Worm (Caenorhabditis elegans) whole organism, L4 larva: ENCODE data around the gene F14H12.2.

Source experiments
- F10B5.3 ChIP-seq: sonication (generic microtip); optimal IDR thresholded peaks from 2 replicates; lab custom pipeline; 2016; ENCODE audit warnings: mild to moderate bottlenecking, missing genetic modification characterization, missing compliant biosample characterization
- F44E2.7 ChIP-seq: fragments of 200-800 bp; sonication (Bioruptor generic); IDR thresholded peaks from 2 replicates; pipeline ENCODE4 v2.1.2; 2022; ENCODE audit warnings: missing genetic modification characterization, missing compliant biosample characterization
- T20F7.1 ChIP-seq: fragments of 200-800 bp; sonication (Bioruptor generic); optimal IDR thresholded peaks from 2 replicates; lab custom pipeline; 2018; ENCODE audit warnings: mild to moderate bottlenecking, missing genetic modification characterization, missing compliant biosample characterization
- Y48G9A.11 ChIP-seq: fragments of 200-800 bp; sonication (Bioruptor generic); IDR thresholded peaks from 2 replicates; pipeline ENCODE4 v1.3.6; 2022; ENCODE audit warnings: missing genetic modification reagents, missing genetic modification characterization, missing compliant biosample characterization
- Y5F2A.4 ChIP-seq: fragments of 200-800 bp; sonication (Bioruptor generic); optimal IDR thresholded peaks from 2 replicates; lab custom pipeline; 2018; ENCODE audit warnings: mild to moderate bottlenecking, missing genetic modification characterization, missing compliant biosample characterization
- aly-2 ChIP-seq: sonication (generic microtip); optimal IDR thresholded peaks from 2 replicates; lab custom pipeline; 2018; ENCODE audit warnings: missing biosample characterization, missing genetic modification characterization
- ceh-32 ChIP-seq: sonication (generic microtip); optimal IDR thresholded peaks from 2 replicates; lab custom pipeline; 2016; ENCODE audit warnings: mild to moderate bottlenecking, missing genetic modification characterization, missing compliant biosample characterization; ENCODE audit not compliant: poor library complexity
- ceh-44 ChIP-seq: fragments of 200-800 bp; sonication (Bioruptor generic); IDR thresholded peaks from 2 replicates; pipeline ENCODE4 v1.3.6; 2022; ENCODE audit warnings: missing genetic modification reagents, missing genetic modification characterization, missing compliant biosample characterization
- ceh-62 ChIP-seq: sonication (generic microtip); optimal IDR thresholded peaks from 2 replicates; lab custom pipeline; 2017; ENCODE audit warnings: missing biosample characterization, missing genetic modification characterization
- daf-12 ChIP-seq: fragments of 150-350 bp; optimal IDR thresholded peaks from 2 replicates; lab custom pipeline; 2014; ENCODE audit warnings: missing biosample characterization, missing genetic modification reagents, missing genetic modification characterization
- daf-8 ChIP-seq: fragments of 200-800 bp; sonication (Bioruptor generic); IDR thresholded peaks from 2 replicates; pipeline ENCODE4 v1.3.6; 2022; ENCODE audit warnings: missing genetic modification characterization, missing compliant biosample characterization
- egl-27 ChIP-seq: sonication (generic microtip); optimal IDR thresholded peaks from 3 replicates; lab custom pipeline; 2017; ENCODE audit warnings: missing biosample characterization, missing genetic modification reagents, missing genetic modification characterization
- lin-1 ChIP-seq: fragments of 200-800 bp; sonication (Bioruptor generic); IDR thresholded peaks from 2 replicates; pipeline ENCODE4 v1.3.6; 2022; ENCODE audit warnings: missing genetic modification reagents, missing genetic modification characterization, missing compliant biosample characterization
- lin-13 ChIP-seq: fragments of 150-350 bp; optimal IDR thresholded peaks from 2 replicates; lab custom pipeline; 2014; ENCODE audit warnings: missing biosample characterization, missing genetic modification reagents, missing genetic modification characterization
- lin-29 ChIP-seq: fragments of 200-800 bp; sonication (Bioruptor generic); IDR thresholded peaks from 2 replicates; pipeline ENCODE4 v1.3.6; 2022; ENCODE audit warnings: missing genetic modification reagents, missing genetic modification characterization, missing compliant biosample characterization
- lin-38 ChIP-seq: fragments of 200-800 bp; sonication (Bioruptor generic); IDR thresholded peaks from 2 replicates; pipeline ENCODE4 v1.3.6; 2022; ENCODE audit warnings: missing genetic modification reagents, missing genetic modification characterization, missing compliant biosample characterization
- lin-39 ChIP-seq: fragments of 150-350 bp; optimal IDR thresholded peaks from 2 replicates; lab custom pipeline; 2014; ENCODE audit warnings: missing biosample characterization, missing genetic modification reagents, missing genetic modification characterization
- lir-3 ChIP-seq: sonication (generic microtip); optimal IDR thresholded peaks from 2 replicates; lab custom pipeline; 2016; ENCODE audit warnings: mild to moderate bottlenecking, missing genetic modification characterization, missing compliant biosample characterization
- lsy-2 ChIP-seq, 2 experiments: fragments of 150-350 bp in 1 of 2; sonication (generic microtip) in 1 of 2; optimal IDR thresholded peaks; 2 replicates each; lab custom pipeline; 2014 to 2017; ENCODE audit warnings: missing biosample characterization in 2 of 2, missing genetic modification characterization in 2 of 2
- madf-9 ChIP-seq: fragments of 200-800 bp; sonication (Bioruptor generic); conservative IDR thresholded peaks from 2 replicates; pipeline ENCODE4 v1.3.6; 2022; ENCODE audit warnings: missing genetic modification reagents, missing genetic modification characterization, missing compliant biosample characterization
- mep-1 ChIP-seq: fragments of 150-350 bp; sonication (generic microtip); optimal IDR thresholded peaks from 3 replicates; lab custom pipeline; 2014; ENCODE audit warnings: missing biosample characterization, missing genetic modification characterization
- mes-2 ChIP-seq: sonication (generic microtip); optimal IDR thresholded peaks from 2 replicates; lab custom pipeline; 2016; ENCODE audit warnings: missing genotype, mild to moderate bottlenecking, missing genetic modification characterization, missing compliant biosample characterization; ENCODE audit not compliant: poor library complexity, severe bottlenecking
- nhr-10 ChIP-seq: fragments of 150-350 bp; optimal IDR thresholded peaks from 2 replicates; lab custom pipeline; 2014; ENCODE audit warnings: missing biosample characterization, missing genetic modification characterization
- nhr-102 ChIP-seq: sonication (generic microtip); optimal IDR thresholded peaks from 2 replicates; lab custom pipeline; 2016; ENCODE audit warnings: mild to moderate bottlenecking, missing genetic modification characterization, moderate library complexity, missing compliant biosample characterization
- nhr-28 ChIP-seq: fragments of 150-350 bp; optimal IDR thresholded peaks from 2 replicates; lab custom pipeline; 2014; ENCODE audit warnings: missing biosample characterization, missing genetic modification characterization
- nhr-48 ChIP-seq: sonication (generic microtip); optimal IDR thresholded peaks from 2 replicates; lab custom pipeline; 2016; ENCODE audit warnings: mild to moderate bottlenecking, missing genetic modification characterization, missing compliant biosample characterization
- nhr-6 ChIP-seq: fragments of 150-350 bp; optimal IDR thresholded peaks from 2 replicates; lab custom pipeline; 2014; ENCODE audit warnings: missing biosample characterization, missing genetic modification characterization
- pqm-1 ChIP-seq: sonication (generic microtip); optimal IDR thresholded peaks from 2 replicates; lab custom pipeline; 2017; ENCODE audit warnings: missing biosample characterization, missing genetic modification characterization
- saeg-2 ChIP-seq: fragments of 200-800 bp; sonication (Bioruptor generic); IDR thresholded peaks from 2 replicates; pipeline ENCODE4 v1.3.6; 2022; ENCODE audit warnings: missing genetic modification reagents, missing genetic modification characterization, missing compliant biosample characterization
- sdz-12 ChIP-seq: fragments of 200-800 bp; sonication (Bioruptor generic); optimal IDR thresholded peaks from 2 replicates; lab custom pipeline; 2018; ENCODE audit warnings: mild to moderate bottlenecking, missing genetic modification characterization, missing compliant biosample characterization
- snpc-1.2 ChIP-seq: fragments of 200-800 bp; sonication (Bioruptor generic); IDR thresholded peaks from 2 replicates; pipeline ENCODE4 v1.3.6; 2022; ENCODE audit warnings: missing genetic modification reagents, missing genetic modification characterization, missing compliant biosample characterization
- unc-130 ChIP-seq: sonication (generic microtip); optimal IDR thresholded peaks from 2 replicates; lab custom pipeline; 2016; ENCODE audit warnings: missing genetic modification reagents, missing genetic modification characterization, missing compliant biosample characterization
- unc-62 ChIP-seq, 3 experiments: fragments of 150-350 bp in 1 of 3; sonication (generic microtip); optimal IDR thresholded peaks in 2 of 3; peaks in 1 of 3; 1 replicate in 1 of 3; 2 replicates in 2 of 3; lab custom pipeline; 2014 to 2017; ENCODE audit warnings: missing biosample characterization in 3 of 3, missing genetic modification characterization in 3 of 3, missing genetic modification reagents in 3 of 3, missing genotype in 1 of 3
- vab-7 ChIP-seq: fragments of 200-800 bp; sonication (Bioruptor generic); IDR thresholded peaks from 2 replicates; pipeline ENCODE4 v1.3.6; 2022; ENCODE audit warnings: missing genetic modification reagents, missing genetic modification characterization, missing compliant biosample characterization
- zfp-2 ChIP-seq: sonication (generic microtip); optimal IDR thresholded peaks from 2 replicates; lab custom pipeline; 2016; ENCODE audit warnings: mild to moderate bottlenecking, missing genetic modification characterization, missing compliant biosample characterization
- zip-11 ChIP-seq: fragments of 200-800 bp; sonication (Bioruptor generic); IDR thresholded peaks from 2 replicates; pipeline ENCODE4 v1.3.6; 2022; ENCODE audit warnings: missing genetic modification characterization, missing compliant biosample characterization
- ztf-11 ChIP-seq: fragments of 150-350 bp; optimal IDR thresholded peaks from 2 replicates; lab custom pipeline; 2014; ENCODE audit warnings: missing biosample characterization, missing genetic modification characterization

F14H12.2 gene

DNA sequence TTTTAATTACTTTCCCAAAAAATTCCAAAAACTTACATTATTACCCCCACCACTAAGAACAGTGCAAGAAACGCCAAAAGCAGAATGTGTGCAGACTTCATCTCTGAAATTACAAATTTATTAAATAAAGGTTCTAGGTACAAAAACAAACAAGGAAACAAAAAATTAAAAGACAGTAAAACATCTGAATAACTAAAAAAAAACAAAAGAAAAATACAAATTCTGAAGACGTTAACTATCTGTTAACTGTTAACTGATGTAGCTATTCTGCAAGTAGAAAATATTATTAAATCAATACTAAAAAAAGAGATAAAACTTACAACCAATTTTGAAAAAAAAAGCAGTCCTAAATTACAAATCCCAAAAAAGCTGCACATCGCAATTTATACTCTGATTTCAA, 21.1 kb downstream of the F14H12.2 start, which contains the start of gene R160.13:
Gene R160.13, minus strand, starts transcription at position 101 of the 400 bp plus-strand sequence.
- TF ChIP-seq pqm-1: no peak
- no peak for TF ChIP-seq F44E2.7 (GFP tag; lab: Robert Waterston, UW)
- TF ChIP-seq lin-13: no peak
- no peak for TF ChIP-seq egl-27 (tag; lab: Kevin White, UChicago)
- TF ChIP-seq F10B5.3 (tag; lab: Kevin White, UChicago): no peak
- TF ChIP-seq mep-1 (tag; lab: Kevin White, UChicago): no peak
- no peak for TF ChIP-seq sdz-12 (GFP tag; lab: Kevin White, UChicago)
- TF ChIP-seq unc-130 (GFP tag; lab: Kevin White, UChicago): no peak
- no peak for TF ChIP-seq ceh-32 (tag; lab: Kevin White, UChicago)
- no peak for TF ChIP-seq T20F7.1 (GFP tag; lab: Kevin White, UChicago)
- no peak for TF ChIP-seq nhr-102 (tag; lab: Kevin White, UChicago)
- TF ChIP-seq ceh-62 (tag; lab: Kevin White, UChicago): no peak
- TF ChIP-seq lir-3 (tag; lab: Kevin White, UChicago): no peak

DNA sequence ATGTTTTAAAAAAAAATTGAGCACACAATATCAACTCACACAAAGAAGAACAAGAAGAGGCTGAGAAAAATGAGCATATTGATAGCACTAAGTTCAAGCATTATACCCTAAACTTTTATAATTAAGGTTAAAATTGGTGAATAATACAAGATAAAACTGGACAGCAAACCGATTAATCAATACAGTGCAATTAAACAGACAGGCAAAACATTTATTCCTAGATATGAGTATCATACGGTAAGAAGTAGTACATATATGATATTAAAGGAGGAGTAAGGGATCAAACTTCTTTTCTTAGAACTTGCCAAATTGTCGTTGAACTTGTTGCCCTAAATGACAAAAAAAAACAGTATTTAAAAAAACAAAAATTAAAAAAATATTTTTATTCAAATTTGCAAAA, 21.7 kb downstream of the F14H12.2 start, which contains the start of gene R160.14:
Gene R160.14, minus strand, starts transcription at position 101 of the 400 bp plus-strand sequence.
- TF ChIP-seq ztf-11 (tag; lab: Kevin White, UChicago) (no peak), unc-62 (GFP tag; optimal IDR thresholded peaks at IDR 0.05 in 1 of 2; lab: Kevin White, UChicago) (peak in 1 of 2 experiments; percentile 48), unc-62 (tag; optimal IDR thresholded peaks at IDR 0.05; lab: Kevin White, UChicago) (no peak), lin-38 (GFP tag; lab: Robert Waterston, UW) (no peak)

DNA sequence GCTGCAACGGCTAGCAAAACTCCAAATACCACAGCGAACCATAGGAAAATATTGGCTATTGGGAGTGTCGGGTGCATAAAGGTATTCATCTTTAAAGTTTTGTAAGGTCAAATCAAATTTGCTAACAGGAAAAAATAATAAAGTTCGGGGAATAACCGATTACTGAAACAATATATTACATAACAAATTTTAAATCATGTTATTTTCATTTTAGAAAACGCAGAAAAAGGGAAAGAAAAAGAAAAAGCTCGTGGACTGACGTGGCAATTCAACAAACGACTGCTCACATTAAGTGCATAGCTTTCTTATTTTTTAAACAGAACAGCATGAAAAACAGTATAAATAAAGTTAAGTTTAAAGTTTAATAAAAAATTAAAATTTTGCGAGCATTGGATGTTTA, 22.8 kb downstream of the F14H12.2 start, which contains the start of gene R160.6:
Gene R160.6, minus strand, starts transcription at position 101 of the 400 bp plus-strand sequence.
- TF ChIP-seq pqm-1: no peak
- TF ChIP-seq ceh-44 (GFP tag; lab: Robert Waterston, UW): no peak
- TF ChIP-seq lin-1 (GFP tag; lab: Robert Waterston, UW): no peak
- TF ChIP-seq madf-9: no peak
- TF ChIP-seq ceh-32 (tag; lab: Kevin White, UChicago): no peak
- TF ChIP-seq Y48G9A.11 (GFP tag; lab: Robert Waterston, UW): no peak
- no peak for TF ChIP-seq zip-11 (GFP tag; lab: Robert Waterston, UW)
- no peak for TF ChIP-seq aly-2 (tag; lab: Kevin White, UChicago)
- no peak for TF ChIP-seq lsy-2 (tag; optimal IDR thresholded peaks at IDR 0.05; lab: Kevin White, UChicago)
- no peak for TF ChIP-seq nhr-48 (tag; lab: Kevin White, UChicago)
- no peak for TF ChIP-seq zfp-2
- no peak for TF ChIP-seq snpc-1.2 (GFP tag; lab: Robert Waterston, UW)
- no peak for TF ChIP-seq saeg-2
- no peak for TF ChIP-seq lin-39 (tag; lab: Kevin White, UChicago)
- no peak for TF ChIP-seq Y5F2A.4
- TF ChIP-seq daf-8 (GFP tag; lab: Robert Waterston, UW): no peak

DNA sequence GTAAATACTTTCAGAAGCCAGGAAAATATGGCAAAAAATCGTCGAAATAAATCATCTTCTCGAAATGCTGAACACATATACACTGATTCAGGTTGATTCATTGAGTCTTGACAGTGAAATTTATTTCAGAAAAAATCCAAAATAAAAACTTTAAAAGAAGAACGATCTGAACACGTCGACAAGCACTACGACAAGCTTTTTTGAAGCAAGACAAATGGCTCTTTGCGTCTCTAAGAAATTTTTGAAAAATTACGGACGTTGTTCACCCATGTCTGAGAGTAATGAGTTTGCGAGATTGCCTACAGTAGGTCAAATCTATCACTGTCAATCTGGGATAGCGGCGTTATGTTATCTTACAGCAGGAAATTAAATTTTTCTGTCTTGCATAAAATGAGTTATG, 26.5 kb downstream of the F14H12.2 start, which contains the start of gene R160.2:
Gene R160.2, minus strand, starts transcription at position 101 of the 400 bp plus-strand sequence.
- TF ChIP-seq F10B5.3 (tag; lab: Kevin White, UChicago) (no peak), nhr-28 (tag; lab: Kevin White, UChicago) (no peak), nhr-6 (tag; lab: Kevin White, UChicago) (no peak), Y48G9A.11 (GFP tag; lab: Robert Waterston, UW) (no peak), ceh-44 (GFP tag; lab: Robert Waterston, UW) (no peak), daf-12 (tag; lab: Kevin White, UChicago) (no peak), lin-29 (GFP tag; lab: Robert Waterston, UW) (no peak), nhr-10 (tag; lab: Kevin White, UChicago) (no peak), F44E2.7 (GFP tag; lab: Robert Waterston, UW) (no peak), nhr-48 (tag; lab: Kevin White, UChicago) (no peak), vab-7 (GFP tag; lab: Robert Waterston, UW) (no peak), mes-2 (no peak)
